Worm (Caenorhabditis elegans): ENCODE results near the gene ints-11.

DNA sequence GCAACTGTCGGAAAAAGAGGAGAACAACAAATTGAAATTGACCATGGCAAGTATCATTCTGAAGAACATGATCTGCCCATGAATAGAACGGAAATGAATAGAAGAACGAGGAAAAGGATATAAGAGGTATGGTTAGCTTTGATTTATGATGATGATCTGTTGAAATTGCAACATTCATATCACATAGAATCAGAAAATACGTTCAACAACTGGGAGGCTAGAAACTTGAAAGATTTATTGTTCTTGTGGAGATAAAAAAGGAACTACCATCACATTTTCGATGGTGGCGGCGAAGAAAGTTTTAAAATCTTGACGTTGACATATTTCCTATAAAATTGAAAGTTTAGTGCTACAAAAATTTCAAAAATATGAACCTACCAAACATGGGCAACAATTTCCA lies 50.0 kb downstream of the ints-11 start:
- TF ChIP-seq jun-1 (tag; optimal IDR thresholded peaks at IDR 0.05) (no peak), mdl-1 (tag; optimal IDR thresholded peaks at IDR 0.05) (no peak), unc-130 (tag; optimal IDR thresholded peaks at IDR 0.05) (no peak), zag-1 (tag; optimal IDR thresholded peaks at IDR 0.05) (no peak), ama-1 (optimal IDR thresholded peaks at IDR 0.05) (no peak), C04F5.9 (tag; optimal IDR thresholded peaks at IDR 0.05) (no peak)

All from whole organism, L1 larva.